Worm (Caenorhabditis elegans) whole organism, mixed stage, embryonic: ENCODE measurements around the gene klc-1.

Experiments
- ceh-43 ChIP-seq: fragments of 200-800 bp; sonication (Bioruptor generic); optimal IDR thresholded peaks from 2 replicates; lab custom pipeline; 2018; ENCODE audit warnings: mild to moderate bottlenecking, missing genetic modification characterization, moderate library complexity, missing compliant biosample characterization
- ces-1 ChIP-seq: fragments of 150-350 bp; optimal IDR thresholded peaks from 2 replicates; lab custom pipeline; 2014; ENCODE audit warnings: missing biosample characterization, missing genetic modification reagents, missing genetic modification characterization
- lsy-2 ChIP-seq: fragments of 150-350 bp; optimal IDR thresholded peaks from 2 replicates; lab custom pipeline; 2014; ENCODE audit warnings: missing biosample characterization, missing genetic modification characterization
- sptf-1 ChIP-seq: sonication (generic microtip); optimal IDR thresholded peaks from 2 replicates; lab custom pipeline; 2017; ENCODE audit warnings: mild to moderate bottlenecking, missing genetic modification characterization, moderate library complexity, missing compliant biosample characterization
- unc-62 ChIP-seq: fragments of 150-350 bp; optimal IDR thresholded peaks from 2 replicates; lab custom pipeline; 2014; ENCODE audit warnings: missing biosample characterization, missing genetic modification reagents, missing genetic modification characterization
- ztf-11 ChIP-seq: fragments of 150-350 bp; optimal IDR thresholded peaks from 2 replicates; lab custom pipeline; 2014; ENCODE audit warnings: missing biosample characterization, missing genetic modification characterization

DNA sequence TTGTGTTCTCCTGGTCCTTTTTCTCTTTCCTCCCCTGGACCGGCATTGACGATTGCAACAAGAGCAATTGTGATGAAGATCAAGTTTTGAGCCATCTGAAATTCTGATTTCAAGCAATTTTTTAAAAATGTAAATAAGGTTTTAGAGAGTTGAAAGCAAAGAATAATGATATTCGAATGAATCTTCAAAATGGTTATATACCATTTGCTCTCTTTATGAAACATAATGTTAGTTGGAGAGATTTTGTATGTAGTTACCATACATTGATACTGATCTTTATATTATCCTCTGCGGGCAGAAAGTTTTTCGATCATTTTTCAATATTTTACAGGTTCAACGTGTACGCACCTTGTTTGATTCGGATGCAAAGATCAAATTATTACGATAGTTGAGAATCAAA is 22.2 kb downstream of the klc-1 start, which contains the start of gene srlf-24:
- no peak for TF ChIP-seq ces-1
- no peak for TF ChIP-seq lsy-2 (tag; lab: Kevin White, UChicago)
- TF ChIP-seq unc-62 (GFP tag; lab: Kevin White, UChicago): no peak
- no peak for TF ChIP-seq sptf-1 (tag; lab: Kevin White, UChicago)
- no peak for TF ChIP-seq ceh-43 (GFP tag; lab: Kevin White, UChicago)
- TF ChIP-seq ztf-11 (tag; lab: Kevin White, UChicago): no peak
